Fruit fly (Drosophila melanogaster): ENCODE measurements around the gene Mco3.

dm6 chr3R:25897176-25897575 is at the start of gene Mco3:
- TF ChIP-seq topi (GFP tag; optimal IDR thresholded peaks at IDR 0.05) (no peak), OdsH (GFP tag; optimal IDR thresholded peaks at IDR 0.05) (no peak), Gug (GFP tag; IDR thresholded peaks at IDR 0.05) (no peak)

All from whole organism, prepupa.